Fruit fly (Drosophila melanogaster): ENCODE results near the gene Vps16A.

Vps16A gene

DNA sequence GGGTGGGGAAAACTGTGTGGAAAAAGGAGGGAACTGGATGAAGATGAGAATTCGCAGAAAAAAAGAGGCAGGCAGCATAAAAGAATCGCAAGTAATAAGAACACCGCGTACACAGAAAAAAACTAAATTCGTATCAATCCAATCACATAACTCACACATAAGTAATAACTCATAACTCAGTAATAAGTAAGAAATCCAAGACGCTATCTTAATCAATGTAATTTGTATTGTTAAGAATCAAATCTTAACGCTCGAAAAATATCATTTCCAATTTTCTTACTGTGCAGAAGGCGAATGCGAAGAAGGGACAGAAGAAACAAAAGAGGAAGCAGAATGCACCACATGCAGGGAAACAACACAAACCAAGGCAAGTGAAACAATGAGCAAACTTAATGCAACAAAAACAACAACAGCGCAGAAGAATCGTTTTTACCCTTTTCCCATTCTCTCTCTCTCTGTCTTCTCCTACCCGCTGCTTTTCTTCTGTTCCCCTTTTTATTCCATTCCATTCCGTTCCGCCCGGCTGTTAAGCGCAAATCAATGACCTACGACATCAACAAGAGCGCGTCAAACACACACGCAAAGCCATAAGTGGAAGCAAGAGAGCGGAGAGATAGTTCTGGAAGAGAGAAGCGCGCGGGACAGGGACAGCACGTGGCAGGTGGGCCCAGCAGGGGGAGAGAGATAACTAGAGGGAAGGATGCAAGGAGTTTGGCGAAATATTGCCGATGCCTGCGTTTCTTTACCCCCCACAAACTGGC, 37.6 kb upstream of the Vps16A start (continued):
- TF ChIP-seq CG11696 (GFP tag; IDR thresholded peaks at IDR 0.05) (0 out of 2 replicates have a peak, but pooled peaks have one; percentile 19), crol (GFP tag; IDR thresholded peaks at IDR 0.05) (peak; percentile 77), fu2 (GFP tag; optimal IDR thresholded peaks at IDR 0.05) (peak; percentile 63), twi (tag; optimal IDR thresholded peaks at IDR 0.05) (peak; percentile 35), ranshi (GFP tag; IDR thresholded peaks at IDR 0.05) (peak; percentile 49; the same call in 1 of the 2 replicates), sd (tag; optimal IDR thresholded peaks at IDR 0.05) (no peak), MESR4 (GFP tag; optimal IDR thresholded peaks at IDR 0.05) (no peak), CG17568 (GFP tag; optimal IDR thresholded peaks at IDR 0.05) (peak; percentile 41), Lpt (GFP tag; optimal IDR thresholded peaks at IDR 0.05) (no peak), insv (GFP tag; optimal IDR thresholded peaks at IDR 0.05) (peak; percentile 7 to 8), pita (GFP tag; optimal IDR thresholded peaks at IDR 0.05) (no peak), CG18262 (tag; optimal IDR thresholded peaks at IDR 0.05) (peak; percentile 92), E2f1 (GFP tag; IDR thresholded peaks at IDR 0.05) (peak; percentile 69; the same call in 1 of the 2 replicates), CG18476 (GFP tag; optimal IDR thresholded peaks at IDR 0.05) (peak; percentile 69), CG12391 (tag; optimal IDR thresholded peaks at IDR 0.05) (peak; percentile 87), Trl (optimal IDR thresholded peaks at IDR 0.05) (peak; percentile 80 to 92), Trl (GFP tag; optimal IDR thresholded peaks at IDR 0.05) (peak; percentile 80), Asciz (GFP tag; optimal IDR thresholded peaks at IDR 0.05) (peak; percentile 64), sr (GFP tag; IDR thresholded peaks at IDR 0.05) (no peak), nom (GFP tag; optimal IDR thresholded peaks at IDR 0.05) (peak; percentile 98), CG6654 (GFP tag; optimal IDR thresholded peaks at IDR 0.05) (peak; percentile 48), Scr (GFP tag; IDR thresholded peaks at IDR 0.05; ENCODE audit: partially characterized antibody) (no peak), fd3F (GFP tag; optimal IDR thresholded peaks at IDR 0.05) (no peak), CG3163 (GFP tag; optimal IDR thresholded peaks at IDR 0.05) (peak; percentile 70), CG6765 (GFP tag; optimal IDR thresholded peaks at IDR 0.05) (no peak), CG2202 (tag; optimal IDR thresholded peaks at IDR 0.05) (peak; percentile 79), CG8281 (tag; optimal IDR thresholded peaks at IDR 0.05) (no peak), tna (GFP tag; IDR thresholded peaks at IDR 0.05; ENCODE audit: partially characterized antibody) (no peak), CG15269 (tag; optimal IDR thresholded peaks at IDR 0.05) (peak; percentile 52), gcm2 (GFP tag; optimal IDR thresholded peaks at IDR 0.05) (no peak), ap (GFP tag; IDR thresholded peaks at IDR 0.05) (0 out of 2 replicates have a peak, but pooled peaks have one; percentile 39), lbe (GFP tag; optimal IDR thresholded peaks at IDR 0.05) (peak; percentile 98), salm (tag; optimal IDR thresholded peaks at IDR 0.05) (no peak), CG18599 (GFP tag; optimal IDR thresholded peaks at IDR 0.05) (peak; percentile 83), nerfin-2 (GFP tag; IDR thresholded peaks at IDR 0.05; ENCODE audit: partially characterized antibody) (no peak), Doc2 (GFP tag; IDR thresholded peaks at IDR 0.05) (no peak), CG32532 (GFP tag; IDR thresholded peaks at IDR 0.05) (peak; percentile 61; the same call in 1 of the 2 replicates), sna (GFP tag; IDR thresholded peaks at IDR 0.05; ENCODE audit: partially characterized antibody) (peak; percentile 31; the same call in 1 of the 2 replicates), CG17802 (tag; optimal IDR thresholded peaks at IDR 0.05) (peak; percentile 40), ac (GFP tag; optimal IDR thresholded peaks at IDR 0.05) (no peak), dan (GFP tag; IDR thresholded peaks at IDR 0.05) (no peak), CG2889 (GFP tag; IDR thresholded peaks at IDR 0.05) (peak; percentile 55; the same call in 1 of the 3 replicates), sug (tag; optimal IDR thresholded peaks at IDR 0.05) (peak; percentile 27), Bdp1 (GFP tag; optimal IDR thresholded peaks at IDR 0.05) (peak; percentile 57), CG30431 (GFP tag; optimal IDR thresholded peaks at IDR 0.05) (peak; percentile 71), D19B (GFP tag; optimal IDR thresholded peaks at IDR 0.05) (no peak), CG12744 (GFP tag; optimal IDR thresholded peaks at IDR 0.05) (peak; percentile 31), CG4282 (GFP tag; optimal IDR thresholded peaks at IDR 0.05) (peak; percentile 13), CG15601 (tag; optimal IDR thresholded peaks at IDR 0.05) (peak; percentile 66)
